Worm (Caenorhabditis elegans) whole organism, L2 larva: ENCODE data around the gene gcy-25.

Experiments
- alr-1 ChIP-seq: fragments of 150-350 bp; optimal IDR thresholded peaks from 2 replicates; lab custom pipeline; 2014; ENCODE audit warnings: missing biosample characterization, missing genetic modification characterization
- dmd-4 ChIP-seq: sonication (generic microtip); optimal IDR thresholded peaks from 2 replicates; lab custom pipeline; 2017; ENCODE audit warnings: missing biosample characterization, missing genetic modification characterization
- lin-39 ChIP-seq: fragments of 150-350 bp; optimal IDR thresholded peaks from 2 replicates; lab custom pipeline; 2014; ENCODE audit warnings: missing biosample characterization, missing genetic modification reagents, missing genetic modification characterization
- mab-5 ChIP-seq: fragments of 150-350 bp; optimal IDR thresholded peaks from 2 replicates; lab custom pipeline; 2014; ENCODE audit warnings: missing biosample characterization, missing genetic modification characterization
- snpc-4 ChIP-seq: fragments of 150-350 bp; optimal IDR thresholded peaks from 2 replicates; lab custom pipeline; 2014; ENCODE audit warnings: missing biosample characterization, missing genetic modification characterization
- unc-39 ChIP-seq: fragments of 150-350 bp; optimal IDR thresholded peaks from 2 replicates; lab custom pipeline; 2014; ENCODE audit warnings: missing biosample characterization, missing genetic modification characterization
- ztf-1 ChIP-seq: fragments of 200-800 bp; sonication (Bioruptor generic); conservative IDR thresholded peaks from 2 replicates; pipeline ENCODE4 v1.3.6; 2022; ENCODE audit warnings: missing genetic modification characterization, missing compliant biosample characterization

DNA sequence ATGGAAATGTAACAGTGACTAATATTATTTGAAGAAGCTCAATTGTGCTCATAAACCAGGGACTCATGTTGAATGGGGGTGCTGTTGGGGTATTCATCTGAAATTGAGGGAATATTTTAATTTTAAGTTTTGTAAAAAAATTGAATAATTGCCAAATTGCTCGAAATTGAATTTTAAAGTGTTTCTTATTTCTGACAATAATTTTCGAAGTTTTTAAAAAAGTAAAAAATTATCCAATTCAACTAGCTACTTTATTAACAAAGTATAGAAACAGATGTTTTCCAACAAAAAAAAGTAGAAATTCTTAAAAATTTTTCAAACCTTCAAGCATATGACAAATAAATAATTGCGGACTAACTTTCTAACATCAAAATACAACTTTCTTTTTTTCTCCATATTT is 21.4 kb downstream of the gcy-25 start, which contains the start of gene srv-14:
- TF ChIP-seq alr-1 (tag; lab: Kevin White, UChicago) (no peak), snpc-4 (tag; lab: Kevin White, UChicago) (no peak), ztf-1 (no peak), mab-5 (no peak), dmd-4 (tag; lab: Kevin White, UChicago) (no peak), lin-39 (tag; lab: Kevin White, UChicago) (no peak), unc-39 (tag; lab: Kevin White, UChicago) (no peak)
